Fruit fly (Drosophila melanogaster) whole organism, pupa: ENCODE measurements around the gene CG6299.

Experiments used
- CG10348 ChIP-seq: fragments of 200-800 bp; sonication (Bioruptor generic); IDR thresholded peaks from 2 replicates; pipeline ENCODE4 v1.3.6; 2022; ENCODE audit warnings: missing biosample characterization, missing genetic modification characterization
- CG12605 ChIP-seq: fragments of 200-800 bp; sonication (Bioruptor generic); IDR thresholded peaks from 2 replicates; pipeline ENCODE4 v1.3.6; 2022; ENCODE audit warnings: missing biosample characterization, missing genetic modification characterization
- CG13204 ChIP-seq: fragments of 200-800 bp; sonication (Bioruptor generic); optimal IDR thresholded peaks from 2 replicates; lab custom pipeline; 2018; ENCODE audit warnings: missing biosample characterization, mild to moderate bottlenecking, missing genetic modification characterization, moderate library complexity
- CG14655 ChIP-seq: fragments of 200-800 bp; sonication (Bioruptor generic); optimal IDR thresholded peaks from 3 replicates; lab custom pipeline; 2017; ENCODE audit warnings: mild to moderate bottlenecking, missing biosample characterization, missing genetic modification reagents, missing genetic modification characterization
- CG15710 ChIP-seq: fragments of 200-800 bp; sonication (Bioruptor generic); optimal IDR thresholded peaks from 2 replicates; lab custom pipeline; 2018; ENCODE audit warnings: missing biosample characterization, mild to moderate bottlenecking, missing genetic modification characterization, moderate library complexity
- CG17806 ChIP-seq: fragments of 200-800 bp; sonication (Bioruptor generic); optimal IDR thresholded peaks from 2 replicates; lab custom pipeline; 2018; ENCODE audit warnings: missing biosample characterization, mild to moderate bottlenecking, missing genetic modification characterization, moderate library complexity
- CG32121 ChIP-seq: fragments of 200-800 bp; sonication (Bioruptor generic); IDR thresholded peaks from 2 replicates; pipeline ENCODE4 v1.3.6; 2022; ENCODE audit warnings: missing biosample characterization, missing genetic modification characterization
- CG34367 ChIP-seq: fragments of 200-800 bp; sonication (Bioruptor generic); optimal IDR thresholded peaks from 2 replicates; lab custom pipeline; 2018; ENCODE audit warnings: missing biosample characterization, mild to moderate bottlenecking, missing genetic modification characterization
- CG4496 ChIP-seq: fragments of 200-800 bp; sonication (Bioruptor generic); IDR thresholded peaks from 3 replicates; pipeline ENCODE4 v1.3.6; 2022; ENCODE audit warnings: missing biosample characterization, missing genetic modification characterization
- CG8159 ChIP-seq: fragments of 200-800 bp; sonication (Bioruptor generic); optimal IDR thresholded peaks from 3 replicates; lab custom pipeline; 2018; ENCODE audit warnings: missing biosample characterization, mild to moderate bottlenecking, missing genetic modification characterization, moderate library complexity
- CG8301 ChIP-seq: fragments of 200-800 bp; sonication (Bioruptor generic); optimal IDR thresholded peaks from 2 replicates; lab custom pipeline; 2018; ENCODE audit warnings: missing biosample characterization, mild to moderate bottlenecking, missing genetic modification characterization
- CG9948 ChIP-seq: fragments of 200-800 bp; sonication (Bioruptor generic); optimal IDR thresholded peaks from 2 replicates; lab custom pipeline; 2018; ENCODE audit warnings: missing biosample characterization, mild to moderate bottlenecking, missing genetic modification characterization, moderate library complexity
- D1 ChIP-seq: fragments of 200-800 bp; sonication (Bioruptor generic); optimal IDR thresholded peaks from 2 replicates; lab custom pipeline; 2018; ENCODE audit warnings: missing biosample characterization, mild to moderate bottlenecking, missing genetic modification characterization, moderate library complexity
- EcR ChIP-seq: fragments of 200-800 bp; sonication (Bioruptor generic); optimal IDR thresholded peaks from 3 replicates; lab custom pipeline; 2019; ENCODE audit warnings: missing biosample characterization, missing genetic modification characterization, mild to moderate bottlenecking, moderate library complexity, missing genetic modification reagents
- Ets98B ChIP-seq: fragments of 200-800 bp; sonication (Bioruptor generic); IDR thresholded peaks from 2 replicates; pipeline ENCODE4 v1.3.6; 2022; ENCODE audit warnings: missing biosample characterization, missing genetic modification characterization
- Pif1A ChIP-seq: fragments of 200-800 bp; sonication (Bioruptor generic); optimal IDR thresholded peaks from 3 replicates; lab custom pipeline; 2016; ENCODE audit warnings: missing biosample characterization, missing genetic modification characterization
- Pif1B ChIP-seq: fragments of 200-800 bp; sonication (Bioruptor generic); optimal IDR thresholded peaks from 3 replicates; lab custom pipeline; 2016; ENCODE audit warnings: missing biosample characterization, missing genetic modification characterization
- Snoo ChIP-seq: fragments of 200-800 bp; sonication (Bioruptor generic); optimal IDR thresholded peaks from 3 replicates; lab custom pipeline; 2017; ENCODE audit warnings: missing biosample characterization, mild to moderate bottlenecking, missing genetic modification characterization, inconsistent platforms
- fd96Ca ChIP-seq: fragments of 200-800 bp; sonication (Bioruptor generic); IDR thresholded peaks from 3 replicates; pipeline ENCODE4 v1.3.6; 2022; ENCODE audit warnings: missing biosample characterization, missing genetic modification characterization
- gl ChIP-seq: fragments of 200-800 bp; sonication (Bioruptor generic); optimal IDR thresholded peaks from 2 replicates; lab custom pipeline; 2018; ENCODE audit warnings: missing biosample characterization, mild to moderate bottlenecking, missing genetic modification characterization
- rn ChIP-seq: fragments of 200-800 bp; sonication (Bioruptor generic); IDR thresholded peaks from 2 replicates; pipeline ENCODE4 v1.3.6; 2022; ENCODE audit warnings: missing biosample characterization, missing genetic modification characterization

CG6299 gene

DNA sequence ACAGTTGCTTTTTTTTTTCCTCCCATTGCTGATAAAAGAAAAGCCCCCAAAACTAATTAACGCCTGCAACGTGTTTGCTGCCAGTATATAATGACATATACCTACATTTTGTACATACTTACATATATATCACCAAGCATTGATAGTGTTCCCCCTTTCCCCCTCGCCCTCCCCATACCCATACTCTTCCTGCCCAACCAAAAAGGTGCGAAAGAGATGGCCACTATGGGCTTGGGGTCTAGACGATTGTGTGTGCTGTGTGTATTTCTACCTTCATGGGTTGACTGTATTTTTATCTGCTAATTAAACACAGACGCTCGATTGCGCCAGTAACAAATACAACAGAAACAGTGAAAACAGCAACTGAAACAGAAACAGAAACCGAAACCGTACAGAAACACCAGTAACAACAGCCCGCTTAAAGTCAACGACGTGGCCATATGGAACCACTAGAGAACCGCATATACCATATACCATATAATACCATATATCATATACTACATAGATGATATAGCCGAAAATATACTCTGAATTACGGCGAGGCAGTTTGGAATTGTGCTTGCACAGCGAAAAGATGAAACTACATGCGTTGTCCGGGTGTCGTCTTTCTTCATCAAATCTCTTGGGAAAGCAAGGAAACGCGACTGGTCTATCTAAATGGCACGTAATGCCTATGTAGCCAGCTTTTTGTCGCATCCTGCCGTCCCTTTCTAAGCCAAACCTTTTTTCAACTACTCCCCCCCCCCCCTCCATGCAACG, 34.3 kb downstream of the CG6299 start:
- no peak for TF ChIP-seq rn (GFP tag; lab: Robert Waterston, UW)
- TF ChIP-seq Pif1A (GFP tag; lab: Kevin White, UChicago): no peak

DNA sequence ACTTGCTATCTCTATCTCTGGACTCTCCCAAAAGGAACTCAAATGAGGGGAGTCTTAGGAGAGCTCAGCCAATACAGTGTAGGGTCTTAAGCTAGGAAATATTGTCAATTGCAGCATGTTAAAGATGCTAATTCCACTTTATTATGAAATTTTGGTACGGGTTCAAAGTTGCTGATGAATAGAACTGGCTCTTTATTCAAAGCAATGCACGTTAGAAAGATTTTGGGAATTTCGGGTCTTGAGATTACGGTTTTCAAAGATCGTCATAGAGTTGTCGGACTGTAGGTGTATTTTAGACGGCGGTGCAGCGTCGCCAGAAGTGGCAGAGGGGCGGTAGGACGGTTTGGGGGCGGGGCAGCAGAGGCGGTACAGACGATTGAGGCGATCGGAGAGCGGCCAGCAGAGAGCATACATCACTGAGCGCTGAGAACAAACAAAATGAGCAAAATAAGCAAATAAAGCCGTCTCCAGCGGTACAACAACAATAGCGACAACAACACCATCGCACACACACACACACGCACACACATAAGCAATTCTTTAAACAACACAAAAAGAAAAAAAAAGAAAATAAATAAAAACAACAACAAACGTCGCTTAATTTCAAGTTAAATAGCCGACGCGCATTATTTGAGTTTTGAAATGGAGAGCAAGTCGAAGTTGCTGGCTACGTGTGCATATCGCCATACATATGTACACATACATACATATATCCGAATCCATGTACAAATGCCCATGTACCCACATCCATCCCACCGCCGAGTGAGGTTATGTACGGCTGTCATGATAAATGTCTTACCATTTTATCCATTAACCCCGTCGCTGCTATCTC, 35.1 kb downstream of the CG6299 start:
- TF ChIP-seq CG9948 (tag; lab: Kevin White, UChicago): no peak
- TF ChIP-seq CG12605 (GFP tag; lab: Robert Waterston, UW): 0 out of 2 replicates have a peak, but pooled peaks have one; percentile 7
- TF ChIP-seq CG13204 (GFP tag; lab: Kevin White, UChicago): peak; percentile 41
- no peak for TF ChIP-seq CG8301 (tag; lab: Kevin White, UChicago)

DNA sequence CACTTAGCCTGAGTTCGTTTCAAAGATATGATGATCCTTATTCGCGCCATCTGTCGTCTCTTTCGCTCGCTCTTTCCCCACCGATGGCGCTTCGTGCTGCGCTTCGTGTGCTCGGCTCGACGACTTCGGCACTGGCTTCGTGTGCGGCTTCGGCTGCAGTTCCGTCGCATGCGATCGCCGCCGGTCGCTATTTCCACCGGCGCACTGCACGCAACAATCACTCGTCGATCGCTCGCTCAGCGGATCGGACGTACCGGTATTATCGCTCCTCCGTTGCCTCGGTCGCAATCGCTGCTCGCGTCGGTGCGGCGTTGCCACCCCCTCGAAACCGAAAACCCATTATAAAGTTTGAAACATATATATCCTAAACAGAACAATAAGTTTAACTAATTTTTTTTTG, 36.3 kb downstream of the CG6299 start:
- no peak for TF ChIP-seq CG32121 (GFP tag; lab: Robert Waterston, UW)
- TF ChIP-seq CG14655: no peak
- no peak for TF ChIP-seq CG9948 (tag; lab: Kevin White, UChicago)
- peak; percentile 48; the same call in 1 of the 2 replicates for TF ChIP-seq Ets98B
- TF ChIP-seq CG4496 (GFP tag; lab: Robert Waterston, UW): peak; percentile 87
- TF ChIP-seq CG15710 (tag; lab: Kevin White, UChicago): peak; percentile 13
- TF ChIP-seq CG10348 (GFP tag; lab: Robert Waterston, UW): no peak
- TF ChIP-seq gl: no peak
- peak; percentile 3 for TF ChIP-seq CG34367 (tag; lab: Kevin White, UChicago)
- no peak for TF ChIP-seq CG12605 (GFP tag; lab: Robert Waterston, UW)
- peak; percentile 51 for TF ChIP-seq Pif1A (GFP tag; lab: Kevin White, UChicago)
- no peak for TF ChIP-seq rn (GFP tag; lab: Robert Waterston, UW)
- 0 out of 3 replicates have a peak, but pooled peaks have one; percentile 12 for TF ChIP-seq fd96Ca (GFP tag; lab: Robert Waterston, UW)
- TF ChIP-seq CG17806 (tag; lab: Kevin White, UChicago): no peak
- peak; percentile 52 for TF ChIP-seq CG13204 (GFP tag; lab: Kevin White, UChicago)
- TF ChIP-seq Pif1B: peak; percentile 13
- peak; percentile 13 for TF ChIP-seq Snoo
- TF ChIP-seq CG8159 (tag; lab: Kevin White, UChicago): peak; percentile 25
- TF ChIP-seq CG8301 (tag; lab: Kevin White, UChicago): no peak
- no peak for TF ChIP-seq EcR (GFP tag; lab: Kevin White, UChicago)

DNA sequence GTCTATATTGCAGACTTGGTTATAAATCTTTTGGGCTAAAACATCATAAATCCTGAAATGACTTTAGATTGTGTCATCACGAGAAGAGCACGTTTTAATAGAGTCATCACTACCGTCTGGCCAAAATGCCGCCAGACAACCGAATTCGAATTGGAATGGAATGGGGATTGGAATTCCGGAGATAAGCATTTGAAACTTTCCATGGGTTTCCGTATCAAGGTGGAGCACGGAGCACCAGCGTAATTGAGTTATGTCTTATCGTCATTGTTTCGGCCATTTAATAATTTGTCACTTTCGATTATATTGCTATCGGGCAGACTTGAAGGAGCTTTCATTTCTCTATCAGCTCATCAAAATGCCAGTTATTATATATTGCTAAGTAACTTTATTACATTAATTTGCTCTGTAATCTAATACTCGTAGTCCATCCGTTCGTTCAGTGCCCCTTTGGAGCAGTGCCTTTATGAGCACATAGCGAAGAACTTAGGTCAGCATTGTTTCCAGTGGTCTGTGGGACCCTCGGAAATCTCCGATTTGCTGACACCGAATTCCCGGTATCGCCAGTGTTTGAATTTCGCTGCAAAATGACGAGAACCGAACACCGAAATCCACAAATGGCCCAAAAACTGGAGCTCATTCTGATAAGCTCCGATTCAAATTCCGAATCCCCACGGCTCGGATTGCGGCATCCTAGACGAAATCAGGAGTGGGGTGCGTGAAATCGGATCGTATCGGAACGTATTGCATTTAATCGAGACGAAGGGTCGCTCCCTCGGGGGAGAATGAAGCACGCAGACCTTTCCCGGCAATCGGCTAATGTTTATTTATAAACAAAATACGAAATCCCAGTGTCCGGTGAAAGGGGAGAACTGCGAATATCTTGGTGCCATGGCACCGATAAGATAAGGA, 37.7 kb downstream of the CG6299 start:
- TF ChIP-seq CG13204 (GFP tag; lab: Kevin White, UChicago) (no peak), Pif1A (GFP tag; lab: Kevin White, UChicago) (no peak), CG17806 (tag; lab: Kevin White, UChicago) (no peak), CG10348 (GFP tag; lab: Robert Waterston, UW) (no peak), Snoo (no peak), CG12605 (GFP tag; lab: Robert Waterston, UW) (no peak), CG9948 (tag; lab: Kevin White, UChicago) (no peak), CG14655 (no peak), CG8301 (tag; lab: Kevin White, UChicago) (no peak), Pif1B (no peak)

DNA sequence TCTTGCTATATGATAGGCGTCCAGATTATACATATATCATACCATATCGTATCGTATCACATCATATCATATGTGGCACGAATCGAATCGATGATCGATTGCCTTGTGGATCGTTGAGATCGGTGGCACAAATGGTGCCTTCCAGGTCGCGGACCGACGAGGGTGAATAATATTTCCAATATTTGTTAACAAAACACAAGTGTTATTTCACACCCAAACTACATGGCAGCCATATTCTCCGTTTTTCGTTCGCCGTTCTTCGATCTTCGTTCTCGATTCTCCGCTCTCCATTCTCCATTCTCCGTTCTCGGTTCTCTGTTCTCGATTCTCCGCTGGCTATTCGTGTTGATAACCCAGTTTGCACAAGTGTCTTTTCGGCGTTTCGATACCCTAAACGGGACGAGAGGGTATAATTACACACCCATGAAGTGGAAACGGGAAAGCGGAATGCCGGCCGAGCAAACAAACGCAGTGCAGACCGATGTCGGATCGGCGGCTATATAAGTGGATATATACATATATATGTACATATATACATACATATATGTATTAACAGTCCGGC, 39.3 kb downstream of the CG6299 start:
- no peak for TF ChIP-seq CG8159 (tag; lab: Kevin White, UChicago)
- no peak for TF ChIP-seq CG12605 (GFP tag; lab: Robert Waterston, UW)
- TF ChIP-seq EcR (GFP tag; lab: Kevin White, UChicago): no peak
- TF ChIP-seq Pif1B: no peak
- TF ChIP-seq CG34367 (tag; lab: Kevin White, UChicago): no peak
- TF ChIP-seq CG9948 (tag; lab: Kevin White, UChicago): no peak
- TF ChIP-seq fd96Ca (GFP tag; lab: Robert Waterston, UW): no peak
- no peak for TF ChIP-seq CG8301 (tag; lab: Kevin White, UChicago)
- TF ChIP-seq Pif1A (GFP tag; lab: Kevin White, UChicago): no peak
- no peak for TF ChIP-seq CG10348 (GFP tag; lab: Robert Waterston, UW)
- no peak for TF ChIP-seq Snoo
- no peak for TF ChIP-seq D1 (tag; lab: Kevin White, UChicago)
- TF ChIP-seq CG32121 (GFP tag; lab: Robert Waterston, UW): no peak
